Worm (Caenorhabditis elegans) whole organism, early embryonic: ENCODE measurements around the gene ugt-38.

Experiments used
- B0310.2 ChIP-seq: sonication (generic microtip); optimal IDR thresholded peaks from 2 replicates; lab custom pipeline; 2016; ENCODE audit warnings: mild to moderate bottlenecking, missing genetic modification characterization, missing compliant biosample characterization
- F13C5.2 ChIP-seq: sonication (generic microtip); optimal IDR thresholded peaks from 2 replicates; lab custom pipeline; 2017; ENCODE audit warnings: mild to moderate bottlenecking, missing genetic modification characterization, inconsistent platforms, missing compliant biosample characterization
- ama-1 ChIP-seq: fragments of 150-350 bp; optimal IDR thresholded peaks from 2 replicates; lab custom pipeline; 2014
- hmg-4 ChIP-seq: fragments of 200-800 bp; sonication (Bioruptor generic); optimal IDR thresholded peaks from 2 replicates; lab custom pipeline; 2018; ENCODE audit warnings: mild to moderate bottlenecking, missing genetic modification characterization, missing compliant biosample characterization

DNA sequence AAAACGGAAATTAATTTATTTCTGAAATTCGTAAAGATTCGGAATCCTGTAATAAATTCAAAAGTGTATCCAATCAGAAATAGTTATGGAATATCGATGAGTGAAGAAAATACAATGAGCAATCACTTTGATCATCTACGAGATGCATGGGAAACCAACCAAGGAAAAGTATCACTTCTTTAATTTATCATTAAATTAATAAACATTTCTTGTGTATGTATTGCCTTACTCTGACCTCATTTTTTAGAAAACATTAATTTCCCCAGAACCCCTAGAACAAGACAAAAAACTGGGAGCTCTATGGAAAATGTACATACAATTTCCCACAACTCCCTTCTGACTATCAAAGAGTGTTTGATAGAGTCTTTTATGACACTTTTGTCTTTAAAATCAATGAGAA lies 13.3 kb downstream of the ugt-38 start, which contains the start of gene F10D2.16:
- TF ChIP-seq ama-1 (lab: Kevin White, UChicago) (no peak), hmg-4 (GFP tag; lab: Kevin White, UChicago) (no peak), B0310.2 (tag; lab: Kevin White, UChicago) (no peak), F13C5.2 (tag; lab: Kevin White, UChicago) (no peak)
